Worm (Caenorhabditis elegans): ENCODE measurements around the gene F58E6.6.
A peak's percentile ranks its signal among the peaks of the same experiment; 100 is the strongest.

F58E6.6 gene

DNA sequence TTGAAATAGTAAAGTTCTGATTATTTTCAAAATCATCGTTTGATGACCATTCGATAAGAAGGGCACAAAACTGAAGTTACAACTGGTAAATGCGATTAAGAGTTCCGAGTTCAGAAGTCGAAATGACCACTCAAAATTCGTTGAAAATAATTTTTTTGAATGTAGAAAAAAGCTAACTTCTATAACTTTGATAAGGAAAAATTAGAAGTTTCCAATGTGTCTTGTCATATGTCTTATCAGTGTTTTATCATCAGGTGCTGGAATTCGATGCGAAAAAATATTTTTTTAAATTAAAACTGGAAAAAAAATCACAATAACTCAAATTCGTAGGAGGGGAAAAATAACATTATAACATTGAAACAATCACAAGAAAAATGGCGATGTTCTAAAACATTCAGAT is 27.1 kb downstream of the F58E6.6 start:
- TF ChIP-seq aha-1 (tag) (peak; percentile 38), cey-2 (tag; optimal IDR thresholded peaks at IDR 0.05; ENCODE audit: borderline replicate concordance, insufficient read depth) (no peak), set-16 (GFP tag; IDR thresholded peaks at IDR 0.05) (no peak), egl-27 (tag; optimal IDR thresholded peaks at IDR 0.05) (no peak), arid-1 (GFP tag; conservative IDR thresholded peaks at IDR 0.05) (no peak), hif-1 (tag; optimal IDR thresholded peaks at IDR 0.05) (no peak), hlh-30 (tag; optimal IDR thresholded peaks at IDR 0.05; ENCODE audit: insufficient read depth) (peak; percentile 17), spr-1 (tag; optimal IDR thresholded peaks at IDR 0.05) (no peak), ZK546.5 (tag; optimal IDR thresholded peaks at IDR 0.05) (no peak), tag-97 (GFP tag; IDR thresholded peaks at IDR 0.05) (no peak), unc-62 (GFP tag; optimal IDR thresholded peaks at IDR 0.05 in 1 of 2) (no peak), unc-62 (tag; optimal IDR thresholded peaks at IDR 0.05) (no peak), dve-1 (tag; optimal IDR thresholded peaks at IDR 0.05; ENCODE audit: insufficient read depth) (peak; percentile 32), attf-4 (tag; optimal IDR thresholded peaks at IDR 0.05) (no peak), lim-7 (GFP tag; IDR thresholded peaks at IDR 0.05) (no peak), zfp-3 (GFP tag; conservative IDR thresholded peaks at IDR 0.05) (no peak), gei-8 (GFP tag; optimal IDR thresholded peaks at IDR 0.05) (no peak), ceh-44 (GFP tag; IDR thresholded peaks at IDR 0.05) (no peak), rbr-2 (tag; optimal IDR thresholded peaks at IDR 0.05) (no peak), unc-130 (GFP tag; optimal IDR thresholded peaks at IDR 0.05) (no peak), jun-1 (tag; optimal IDR thresholded peaks at IDR 0.05) (no peak), unc-39 (tag; optimal IDR thresholded peaks at IDR 0.05) (no peak), lir-3 (tag; optimal IDR thresholded peaks at IDR 0.05) (no peak), zag-1 (tag; optimal IDR thresholded peaks at IDR 0.05) (no peak), spr-3 (GFP tag; optimal IDR thresholded peaks at IDR 0.05) (no peak), T20F7.1 (GFP tag; optimal IDR thresholded peaks at IDR 0.05) (no peak), ZK337.2 (GFP tag; IDR thresholded peaks at IDR 0.05) (no peak), lin-15B (tag; optimal IDR thresholded peaks at IDR 0.05) (no peak), nhr-102 (tag; optimal IDR thresholded peaks at IDR 0.05) (no peak), nhr-28 (tag; optimal IDR thresholded peaks at IDR 0.05) (peak; percentile 29), duxl-1 (tag; optimal IDR thresholded peaks at IDR 0.05; ENCODE audit: poor library complexity) (no peak), dmd-6 (GFP tag; IDR thresholded peaks at IDR 0.05) (peak; percentile 30; the same call in 1 of the 2 replicates), zip-11 (GFP tag; IDR thresholded peaks at IDR 0.05) (no peak), pqm-1 (tag; optimal IDR thresholded peaks at IDR 0.05) (peak; percentile 65), daf-16 (GFP tag; optimal IDR thresholded peaks at IDR 0.05) (no peak), daf-16 (tag; optimal IDR thresholded peaks at IDR 0.05) (peak; percentile 55), hlh-11 (tag; optimal IDR thresholded peaks at IDR 0.05) (peak; percentile 44), lin-13 (GFP tag; optimal IDR thresholded peaks at IDR 0.05) (no peak), mep-1 (tag; optimal IDR thresholded peaks at IDR 0.05) (no peak)

DNA sequence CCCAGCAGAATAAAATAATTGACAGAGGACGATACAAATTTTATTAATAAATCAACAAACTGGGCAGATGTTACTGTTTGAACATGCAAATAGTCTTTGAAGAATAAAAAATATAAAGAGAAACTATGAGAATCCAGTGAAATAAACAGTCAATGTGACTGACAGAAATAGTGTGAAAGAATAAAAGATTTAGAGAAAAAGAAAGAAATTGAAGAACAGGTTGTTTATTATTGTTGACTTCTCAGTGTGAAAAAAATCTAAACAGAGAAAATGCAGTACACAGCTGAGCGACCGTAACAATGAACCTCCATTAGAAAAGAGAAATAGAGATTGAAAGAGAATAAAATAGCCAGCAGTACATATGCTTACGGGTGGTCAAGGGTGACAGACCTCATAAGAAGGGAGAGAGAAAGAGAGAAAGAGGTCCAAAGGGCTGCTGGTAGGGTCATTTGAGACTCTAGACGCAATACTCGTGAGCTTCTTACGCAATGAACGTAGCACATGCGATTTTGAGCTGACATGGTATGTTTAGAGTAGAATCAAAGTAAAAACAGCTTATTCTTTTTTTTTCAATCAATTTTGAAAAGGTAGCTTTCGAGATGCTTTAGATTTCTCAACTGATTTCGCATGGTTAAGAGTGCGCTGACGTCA is 28.7 kb downstream of the F58E6.6 start, which contains the start of gene slcr-46.3:
TSS of gene slcr-46.3 (minus strand) at position 86 of the 651 bp plus-strand sequence.
- TF ChIP-seq dve-1 (tag; optimal IDR thresholded peaks at IDR 0.05; ENCODE audit: insufficient read depth): peak; percentile 23
- TF ChIP-seq hlh-30 (tag; optimal IDR thresholded peaks at IDR 0.05; ENCODE audit: insufficient read depth): peak; percentile 38
- TF ChIP-seq tra-1 (GFP tag; IDR thresholded peaks at IDR 0.05): no peak
- peak; percentile 7 for TF ChIP-seq hlh-11 (tag; optimal IDR thresholded peaks at IDR 0.05)
- peak in 1 of 2 experiments; percentile 51 for TF ChIP-seq mdl-1 (tag; optimal IDR thresholded peaks at IDR 0.05)
- TF ChIP-seq daf-16 (GFP tag; optimal IDR thresholded peaks at IDR 0.05): no peak
- TF ChIP-seq daf-16 (tag; optimal IDR thresholded peaks at IDR 0.05): peak; percentile 18
- no peak for TF ChIP-seq zip-2 (tag; optimal IDR thresholded peaks at IDR 0.05)
- TF ChIP-seq nhr-10 (tag; optimal IDR thresholded peaks at IDR 0.05): no peak

Data from whole organism, L4 larva.